Worm (Caenorhabditis elegans) whole organism, L4/young adult: Measurements from ENCODE around the gene col-169.

Experiments
- W03F9.2 ChIP-seq: fragments of 150-350 bp; optimal IDR thresholded peaks from 2 replicates; lab custom pipeline; 2014; ENCODE audit warnings: missing biosample characterization, missing genetic modification characterization
- dao-5 ChIP-seq: sonication (generic microtip); optimal IDR thresholded peaks from 2 replicates; lab custom pipeline; 2016; ENCODE audit warnings: missing genotype, missing genetic modification characterization, moderate library complexity, missing compliant biosample characterization
- him-1 ChIP-seq: sonication (generic microtip); optimal IDR thresholded peaks from 2 replicates; lab custom pipeline; 2016; ENCODE audit warnings: missing genotype, missing genetic modification reagents, missing genetic modification characterization, missing compliant biosample characterization

DNA sequence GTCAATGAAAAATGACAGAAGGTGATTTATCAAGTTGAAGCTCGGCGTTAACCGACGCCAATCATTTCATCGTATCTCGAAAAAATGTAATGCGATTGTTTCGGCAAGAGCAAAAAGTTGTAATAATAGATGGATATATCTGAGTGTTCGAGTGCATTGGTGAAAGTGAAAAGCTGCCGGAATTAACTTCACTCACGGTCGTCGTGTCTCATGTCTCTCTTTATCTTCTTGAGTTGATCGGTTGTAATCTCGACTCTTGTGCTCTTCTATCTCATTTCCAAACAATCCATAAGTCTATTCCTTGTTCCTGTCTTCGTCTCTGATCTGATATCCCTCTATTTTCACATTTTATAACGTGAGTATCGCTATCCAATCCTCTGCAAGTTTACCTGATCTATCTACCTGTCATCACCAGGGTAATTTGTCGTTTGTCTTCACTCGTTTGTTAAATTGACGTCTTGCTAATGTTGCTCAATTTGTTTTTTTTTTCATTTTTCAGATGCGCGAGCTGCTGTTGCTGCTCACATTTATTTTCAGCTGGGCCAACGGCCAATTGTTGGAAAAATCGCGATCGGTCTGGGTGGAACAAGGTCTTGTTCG is 29.2 kb upstream of the col-169 start, which contains the start of gene cest-16:
- TF ChIP-seq him-1 = no peak
- TF ChIP-seq W03F9.2 (tag; lab: Kevin White, UChicago) = no peak
- TF ChIP-seq dao-5 (tag; lab: Kevin White, UChicago) = no peak
